Fruit fly (Drosophila melanogaster) whole organism, prepupa: Measurements from ENCODE around the gene pzg.

Source experiments
- CG10631 ChIP-seq: fragments of 200-800 bp; sonication (Bioruptor generic); optimal IDR thresholded peaks from 2 replicates; lab custom pipeline; 2016; ENCODE audit warnings: missing biosample characterization, missing genetic modification characterization
- CG10669 ChIP-seq: fragments of 200-800 bp; sonication (Bioruptor generic); optimal IDR thresholded peaks from 3 replicates; lab custom pipeline; 2018; ENCODE audit warnings: missing biosample characterization, mild to moderate bottlenecking, missing genetic modification characterization, moderate library complexity
- CG11294 ChIP-seq: fragments of 200-800 bp; sonication (Bioruptor generic); IDR thresholded peaks from 2 replicates; pipeline ENCODE4 v1.3.6; 2022; ENCODE audit warnings: missing biosample characterization, missing genetic modification characterization
- CG11902 ChIP-seq: fragments of 200-800 bp; sonication (Bioruptor generic); optimal IDR thresholded peaks from 3 replicates; lab custom pipeline; 2016; ENCODE audit warnings: missing biosample characterization, missing genetic modification characterization
- CG15336 ChIP-seq: fragments of 200-800 bp; sonication (Bioruptor generic); IDR thresholded peaks from 2 replicates; pipeline ENCODE4 v1.3.6; 2022; ENCODE audit warnings: missing biosample characterization, missing genetic modification characterization
- CG1621 ChIP-seq: fragments of 200-800 bp; sonication (Bioruptor generic); optimal IDR thresholded peaks from 3 replicates; lab custom pipeline; 2018; ENCODE audit warnings: missing biosample characterization, mild to moderate bottlenecking, missing genetic modification characterization
- CG16779 ChIP-seq: fragments of 200-800 bp; sonication (Bioruptor generic); optimal IDR thresholded peaks from 3 replicates; lab custom pipeline; 2017; ENCODE audit warnings: missing biosample characterization, mild to moderate bottlenecking, missing genetic modification characterization
- CG3032 ChIP-seq: fragments of 200-800 bp; optimal IDR thresholded peaks from 2 replicates; lab custom pipeline; 2019; ENCODE audit warnings: missing biosample characterization, mild to moderate bottlenecking, missing genetic modification characterization, moderate library complexity
- CG31627 ChIP-seq: fragments of 200-800 bp; sonication (Bioruptor generic); optimal IDR thresholded peaks from 3 replicates; lab custom pipeline; 2016; ENCODE audit warnings: missing biosample characterization, missing genetic modification characterization
- CG34406 ChIP-seq: fragments of 200-800 bp; sonication (Bioruptor generic); optimal IDR thresholded peaks from 3 replicates; lab custom pipeline; 2016; ENCODE audit warnings: missing biosample characterization, missing genetic modification characterization
- CG3919 ChIP-seq: fragments of 200-800 bp; sonication (Bioruptor generic); optimal IDR thresholded peaks from 3 replicates; lab custom pipeline; 2016; ENCODE audit warnings: missing biosample characterization, missing genetic modification characterization
- CG4318 ChIP-seq: fragments of 200-800 bp; sonication (Bioruptor generic); optimal IDR thresholded peaks from 3 replicates; lab custom pipeline; 2017; ENCODE audit warnings: missing biosample characterization, mild to moderate bottlenecking, missing genetic modification characterization
- CG6792 ChIP-seq: fragments of 200-800 bp; sonication (Bioruptor generic); optimal IDR thresholded peaks from 3 replicates; lab custom pipeline; 2016; ENCODE audit warnings: missing biosample characterization, missing genetic modification characterization
- CG6854 ChIP-seq: fragments of 200-800 bp; sonication (Bioruptor generic); optimal IDR thresholded peaks from 2 replicates; lab custom pipeline; 2017; ENCODE audit warnings: missing biosample characterization, mild to moderate bottlenecking, missing genetic modification characterization
- CG7368 ChIP-seq: fragments of 200-800 bp; sonication (Bioruptor generic); optimal IDR thresholded peaks from 3 replicates; lab custom pipeline; 2016; ENCODE audit warnings: missing biosample characterization, missing genetic modification characterization
- CG8119 ChIP-seq: fragments of 200-800 bp; sonication (Bioruptor generic); IDR thresholded peaks from 3 replicates; pipeline ENCODE4 v1.3.6; 2022; ENCODE audit warnings: missing biosample characterization, missing genetic modification characterization
- CG8319 ChIP-seq: fragments of 200-800 bp; sonication (Bioruptor generic); optimal IDR thresholded peaks from 3 replicates; lab custom pipeline; 2016; ENCODE audit warnings: missing biosample characterization, missing genetic modification characterization
- CG9139 ChIP-seq: fragments of 200-800 bp; sonication (Bioruptor generic); optimal IDR thresholded peaks from 3 replicates; lab custom pipeline; 2017; ENCODE audit warnings: missing biosample characterization, mild to moderate bottlenecking, missing genetic modification characterization
- Eip75B ChIP-seq: fragments of 200-800 bp; sonication (Bioruptor generic); optimal IDR thresholded peaks from 3 replicates; lab custom pipeline; 2016; ENCODE audit warnings: missing biosample characterization, missing genetic modification characterization
- Eip78C ChIP-seq: fragments of 200-800 bp; sonication (Bioruptor generic); peaks from one replicate; lab custom pipeline; 2016; ENCODE audit warnings: missing biosample characterization, missing genetic modification characterization
- Ets96B ChIP-seq: fragments of 200-800 bp; optimal IDR thresholded peaks from 2 replicates; lab custom pipeline; 2019; ENCODE audit warnings: missing biosample characterization, mild to moderate bottlenecking, missing genetic modification characterization, moderate library complexity
- Hr38 ChIP-seq: sonication (Bioruptor generic); optimal IDR thresholded peaks from 2 replicates; lab custom pipeline; 2016; ENCODE audit warnings: missing biosample characterization, missing genetic modification characterization
- Hr39 ChIP-seq: fragments of 200-800 bp; sonication (Bioruptor generic); optimal IDR thresholded peaks from 2 replicates; lab custom pipeline; 2016; ENCODE audit warnings: missing biosample characterization, missing genetic modification characterization
- Met ChIP-seq: fragments of 200-800 bp; sonication (Bioruptor generic); optimal IDR thresholded peaks from 3 replicates; lab custom pipeline; 2016; ENCODE audit warnings: missing biosample characterization, missing genetic modification characterization
- Sox102F ChIP-seq: fragments of 200-800 bp; sonication (Bioruptor generic); optimal IDR thresholded peaks from 2 replicates; lab custom pipeline; 2016; ENCODE audit warnings: missing biosample characterization, mild to moderate bottlenecking, missing genetic modification characterization
- Sox15 ChIP-seq: fragments of 200-800 bp; sonication (Bioruptor generic); optimal IDR thresholded peaks from 3 replicates; lab custom pipeline; 2016; ENCODE audit warnings: missing biosample characterization, missing genetic modification characterization
- acj6 ChIP-seq: fragments of 200-800 bp; sonication (Bioruptor generic); optimal IDR thresholded peaks from 3 replicates; lab custom pipeline; 2016; ENCODE audit warnings: missing biosample characterization, missing genetic modification characterization
- cyc ChIP-seq: fragments of 200-800 bp; sonication (Bioruptor generic); optimal IDR thresholded peaks from 3 replicates; lab custom pipeline; 2016; ENCODE audit warnings: missing biosample characterization, missing genetic modification characterization
- dac ChIP-seq: fragments of 200-800 bp; sonication (Bioruptor generic); optimal IDR thresholded peaks from 2 replicates; lab custom pipeline; 2017; ENCODE audit warnings: missing biosample characterization, mild to moderate bottlenecking, missing genetic modification characterization
- dsx ChIP-seq: fragments of 200-800 bp; optimal IDR thresholded peaks from 3 replicates; lab custom pipeline; 2019; ENCODE audit warnings: missing biosample characterization, mild to moderate bottlenecking, missing genetic modification characterization, moderate library complexity; ENCODE audit not compliant: poor library complexity, severe bottlenecking
- eg ChIP-seq: fragments of 200-800 bp; sonication (Bioruptor generic); IDR thresholded peaks from 3 replicates; pipeline ENCODE4 v1.3.6; 2022; ENCODE audit warnings: missing biosample characterization, missing genetic modification characterization
- fd59A ChIP-seq: fragments of 200-800 bp; sonication (Bioruptor generic); optimal IDR thresholded peaks from 2 replicates; lab custom pipeline; 2017; ENCODE audit warnings: missing biosample characterization, mild to moderate bottlenecking, missing genetic modification characterization, missing genetic modification reagents
- lz ChIP-seq: fragments of 200-800 bp; sonication (Bioruptor generic); optimal IDR thresholded peaks from 3 replicates; lab custom pipeline; 2016; ENCODE audit warnings: missing biosample characterization, missing genetic modification characterization
- net ChIP-seq: fragments of 200-800 bp; sonication (Bioruptor generic); optimal IDR thresholded peaks from 3 replicates; lab custom pipeline; 2016; ENCODE audit warnings: missing biosample characterization, missing genetic modification characterization
- ss ChIP-seq, 2 experiments: fragments of 200-800 bp; sonication (Bioruptor generic); optimal IDR thresholded peaks; 2 replicates in 1 of 2; 3 replicates in 1 of 2; lab custom pipeline; 2017 to 2018; ENCODE audit warnings: mild to moderate bottlenecking in 2 of 2, missing biosample characterization in 2 of 2, missing genetic modification characterization in 2 of 2, moderate library complexity in 1 of 2
- svp ChIP-seq: fragments of 200-800 bp; sonication (Bioruptor generic); peaks from one replicate; lab custom pipeline; 2016; ENCODE audit warnings: missing biosample characterization, missing genetic modification characterization

The pzg gene

DNA sequence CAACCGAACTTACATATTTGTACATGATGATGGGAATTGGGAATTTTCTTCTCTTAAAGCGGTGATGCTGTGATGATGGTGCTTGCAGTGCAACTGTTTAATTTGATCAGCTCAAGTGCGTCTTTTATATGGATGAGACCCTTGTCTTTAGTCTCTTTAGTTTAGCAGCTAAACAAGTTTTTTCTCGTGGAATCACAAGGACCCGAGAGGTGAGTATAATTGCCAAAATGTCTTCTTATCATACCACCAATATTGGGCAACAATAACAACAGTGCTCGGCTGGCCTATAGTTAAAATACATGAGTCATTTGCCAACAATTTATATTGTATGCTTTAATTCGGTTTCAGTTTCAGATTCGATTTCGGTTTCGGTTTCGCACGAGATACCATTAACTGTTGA, 11.8 kb downstream of the pzg start, which contains the start of gene Edg78E:
TSS of gene Edg78E (minus strand) at position 101 of the 400 bp plus-strand sequence.
- no peak for TF ChIP-seq CG10669 (GFP tag; lab: Kevin White, UChicago)
- TF ChIP-seq svp (GFP tag; lab: Kevin White, UChicago), result no peak
- TF ChIP-seq ss (GFP tag; optimal IDR thresholded peaks at IDR 0.05; lab: Kevin White, UChicago), result no peak
- no peak for TF ChIP-seq CG8119 (GFP tag; lab: Robert Waterston, UW)
- TF ChIP-seq CG15336 (GFP tag; lab: Robert Waterston, UW), result no peak
- TF ChIP-seq CG7368, result no peak
- TF ChIP-seq Hr38, result no peak
- TF ChIP-seq CG3919 (GFP tag; lab: Kevin White, UChicago), result no peak
- no peak for TF ChIP-seq acj6 (GFP tag; lab: Kevin White, UChicago)
- TF ChIP-seq, all 60 proteins: peak for 0

DNA sequence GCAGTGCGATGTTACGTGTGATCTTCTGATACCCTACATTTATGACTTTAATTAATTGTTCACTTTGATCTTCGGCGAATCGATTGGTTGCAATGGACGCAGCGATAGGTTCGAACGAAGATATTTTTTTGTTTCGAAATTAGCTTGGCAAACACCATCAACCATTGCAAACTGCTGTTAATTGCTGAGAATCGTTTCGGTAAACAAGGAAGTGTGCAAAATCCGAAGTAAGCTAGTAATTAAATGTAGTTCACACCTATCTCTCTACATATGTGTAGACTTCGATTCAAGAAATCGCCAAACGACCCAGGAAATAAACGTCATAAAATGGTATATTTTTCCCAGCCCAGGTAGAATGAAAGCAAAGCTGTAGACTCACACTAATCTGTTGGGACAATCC, 12.5 kb downstream of the pzg start, which contains the start of gene CG43702:
TSS of gene CG43702 (plus strand) at position 301 of the 400 bp plus-strand sequence.
- TF ChIP-seq CG4318, result no peak
- TF ChIP-seq CG6792 (GFP tag; lab: Kevin White, UChicago), result no peak
- TF ChIP-seq CG1621, result no peak
- no peak for TF ChIP-seq Eip78C (GFP tag; lab: Kevin White, UChicago)
- TF ChIP-seq CG11294 (GFP tag; lab: Robert Waterston, UW), result no peak
- no peak for TF ChIP-seq eg (GFP tag; lab: Robert Waterston, UW)
- TF ChIP-seq cyc, result no peak
- no peak for TF ChIP-seq CG8319 (GFP tag; lab: Kevin White, UChicago)
- no peak for TF ChIP-seq Eip75B
- no peak for TF ChIP-seq Ets96B (tag; lab: Kevin White, UChicago)
- no peak for TF ChIP-seq Sox15 (GFP tag; lab: Kevin White, UChicago)
- TF ChIP-seq CG10631 (GFP tag; lab: Kevin White, UChicago), result no peak
- no peak for TF ChIP-seq fd59A (GFP tag; lab: Kevin White, UChicago)
- no peak for TF ChIP-seq Met (GFP tag; lab: Kevin White, UChicago)
- TF ChIP-seq dsx (GFP tag; lab: Kevin White, UChicago), result no peak
- no peak for TF ChIP-seq net (GFP tag; lab: Kevin White, UChicago)
- TF ChIP-seq CG3032 (tag; lab: Kevin White, UChicago), result no peak
- TF ChIP-seq acj6 (GFP tag; lab: Kevin White, UChicago), result no peak

dm6 chr3L:21299203-21299602, 13.3 kb downstream of the pzg start:
- TF ChIP-seq Eip78C (GFP tag; lab: Kevin White, UChicago), result no peak
- TF ChIP-seq Sox102F (GFP tag; lab: Kevin White, UChicago), result no peak
- TF ChIP-seq CG10631 (GFP tag; lab: Kevin White, UChicago), result no peak

- no peak for TF ChIP-seq Met (GFP tag; lab: Kevin White, UChicago)
- TF ChIP-seq Hr39, result no peak
- TF ChIP-seq CG3032 (tag; lab: Kevin White, UChicago), result no peak
- TF ChIP-seq CG16779, result no peak
- no peak for TF ChIP-seq CG34406 (GFP tag; lab: Kevin White, UChicago)
- TF ChIP-seq CG11294 (GFP tag; lab: Robert Waterston, UW), result no peak
- no peak for TF ChIP-seq CG15336 (GFP tag; lab: Robert Waterston, UW)
- TF ChIP-seq eg (GFP tag; lab: Robert Waterston, UW), result no peak
- no peak for TF ChIP-seq acj6 (GFP tag; lab: Kevin White, UChicago)
- no peak for TF ChIP-seq net (GFP tag; lab: Kevin White, UChicago)
- TF ChIP-seq lz (GFP tag; lab: Kevin White, UChicago), result no peak
- TF ChIP-seq CG6854 (GFP tag; lab: Kevin White, UChicago), result no peak
- no peak for TF ChIP-seq fd59A (GFP tag; lab: Kevin White, UChicago)
- TF ChIP-seq Sox15 (GFP tag; lab: Kevin White, UChicago), result no peak
- TF ChIP-seq CG11902 (GFP tag; lab: Kevin White, UChicago), result no peak
- TF ChIP-seq dac (GFP tag; lab: Kevin White, UChicago), result no peak
- TF ChIP-seq Eip78C (GFP tag; lab: Kevin White, UChicago), result no peak
- TF ChIP-seq CG31627 (GFP tag; lab: Kevin White, UChicago), result no peak
- no peak for TF ChIP-seq CG9139 (GFP tag; lab: Kevin White, UChicago)
These were observed 14.4 kb downstream of the pzg start, which contains the start of gene Cpr78Cc for dm6 chr3L:21300280-21300679. TSS of gene Cpr78Cc (plus strand) at chr3L:21300580.
